Worm (Caenorhabditis elegans) whole organism, mixed stage, embryonic: ENCODE measurements around the gene C14A4.8.

Experiments
- blmp-1 ChIP-seq: fragments of 150-350 bp; optimal IDR thresholded peaks from 2 replicates; lab custom pipeline; 2014; ENCODE audit warnings: missing biosample characterization, missing genetic modification characterization
- ceh-39 ChIP-seq: fragments of 150-350 bp; optimal IDR thresholded peaks from 2 replicates; lab custom pipeline; 2014; ENCODE audit warnings: missing biosample characterization, missing genetic modification characterization
- elt-3 ChIP-seq: fragments of 150-350 bp; optimal IDR thresholded peaks from 2 replicates; lab custom pipeline; 2014; ENCODE audit warnings: missing biosample characterization, missing genetic modification characterization
- flh-1 ChIP-seq: fragments of 200-800 bp; sonication (Bioruptor generic); optimal IDR thresholded peaks from 2 replicates; lab custom pipeline; 2018; ENCODE audit warnings: mild to moderate bottlenecking, missing genetic modification characterization, moderate library complexity, missing compliant biosample characterization
- mep-1 ChIP-seq: fragments of 150-350 bp; optimal IDR thresholded peaks from 2 replicates; lab custom pipeline; 2017; ENCODE audit warnings: missing biosample characterization, missing genetic modification reagents, missing genetic modification characterization, inconsistent platforms
- nhr-12 ChIP-seq: fragments of 150-350 bp; optimal IDR thresholded peaks from 2 replicates; lab custom pipeline; 2014; ENCODE audit warnings: missing biosample characterization, missing genetic modification characterization
- nhr-2 ChIP-seq: fragments of 150-350 bp; optimal IDR thresholded peaks from 2 replicates; lab custom pipeline; 2014; ENCODE audit warnings: missing biosample characterization, missing genetic modification characterization
- nhr-237 ChIP-seq: fragments of 150-350 bp; optimal IDR thresholded peaks from 2 replicates; lab custom pipeline; 2014; ENCODE audit warnings: missing biosample characterization, missing genetic modification characterization
- nhr-28 ChIP-seq: fragments of 150-350 bp; optimal IDR thresholded peaks from 2 replicates; lab custom pipeline; 2014; ENCODE audit warnings: missing biosample characterization, missing genetic modification characterization
- pha-4 ChIP-seq: fragments of 150-350 bp; optimal IDR thresholded peaks from 2 replicates; lab custom pipeline; 2018; ENCODE audit warnings: missing biosample characterization, missing genetic modification reagents, missing genetic modification characterization
- snpc-4 ChIP-seq: fragments of 150-350 bp; optimal IDR thresholded peaks from 2 replicates; lab custom pipeline; 2014; ENCODE audit warnings: missing biosample characterization, missing genetic modification characterization
- unc-39 ChIP-seq: fragments of 150-350 bp; optimal IDR thresholded peaks from 2 replicates; lab custom pipeline; 2014; ENCODE audit warnings: missing biosample characterization, missing genetic modification characterization
- unc-62 ChIP-seq: fragments of 150-350 bp; optimal IDR thresholded peaks from 2 replicates; lab custom pipeline; 2014; ENCODE audit warnings: missing biosample characterization, missing genetic modification reagents, missing genetic modification characterization

DNA sequence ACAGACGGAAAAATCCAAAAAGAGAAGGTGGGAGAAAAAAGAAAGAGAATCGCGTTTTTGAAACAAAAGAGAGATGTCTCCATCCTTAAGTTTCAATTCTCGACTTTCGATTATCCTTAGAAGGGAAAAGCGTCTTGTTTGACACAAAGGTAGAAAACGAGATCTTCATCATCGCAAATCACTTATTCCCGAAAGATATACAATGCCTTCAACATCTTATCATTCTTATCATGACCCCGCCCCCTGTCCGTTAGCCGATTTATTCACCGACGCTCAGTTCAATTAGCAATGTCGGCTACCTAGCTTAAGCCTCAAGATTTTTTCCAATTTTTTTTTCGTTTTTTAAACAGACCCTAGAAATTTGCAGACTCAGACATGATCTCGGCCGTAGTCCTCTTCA is 1.0 kb upstream of the C14A4.8 start, which contains the start of gene C14A4.9:
- TF ChIP-seq ceh-39 (tag; lab: Kevin White, UChicago): no peak
- no peak for TF ChIP-seq flh-1 (GFP tag; lab: Kevin White, UChicago)
- no peak for TF ChIP-seq nhr-2 (tag; lab: Kevin White, UChicago)
- no peak for TF ChIP-seq mep-1 (tag; lab: Kevin White, UChicago)
- TF ChIP-seq nhr-12 (tag; lab: Kevin White, UChicago): no peak
- TF ChIP-seq unc-39 (tag; lab: Kevin White, UChicago): no peak
- TF ChIP-seq snpc-4 (tag; lab: Kevin White, UChicago): no peak
- no peak for TF ChIP-seq nhr-237 (tag; lab: Kevin White, UChicago)
- TF ChIP-seq pha-4 (tag; lab: Kevin White, UChicago): no peak
- TF ChIP-seq unc-62: no peak
- peak; percentile 79 for TF ChIP-seq elt-3
- TF ChIP-seq nhr-28 (tag; lab: Kevin White, UChicago): no peak
- no peak for TF ChIP-seq blmp-1
